Worm (Caenorhabditis elegans) whole organism, midembryonic: ENCODE measurements around the gene F59A6.13.

Experiments
- T22C8.4 ChIP-seq: fragments of 200-800 bp; sonication (Bioruptor generic); IDR thresholded peaks from 2 replicates; pipeline ENCODE4 v1.3.6; 2022; ENCODE audit warnings: missing genetic modification characterization, missing compliant biosample characterization
- flt-1 ChIP-seq: fragments of 200-800 bp; sonication (Bioruptor generic); IDR thresholded peaks from 2 replicates; pipeline ENCODE4 v1.3.6; 2022; ENCODE audit warnings: missing genetic modification characterization, missing compliant biosample characterization
- med-1 ChIP-seq: sonication (generic microtip); optimal IDR thresholded peaks from 2 replicates; lab custom pipeline; 2017; ENCODE audit warnings: missing genetic modification characterization, mild to moderate bottlenecking, missing compliant biosample characterization, antibody characterized with exemption, missing genetic modification reagents; ENCODE audit not compliant: insufficient read depth
- tab-1 ChIP-seq: fragments of 200-800 bp; sonication (Bioruptor generic); IDR thresholded peaks from 2 replicates; pipeline ENCODE4 v1.3.6; 2022; ENCODE audit warnings: missing genetic modification characterization, missing compliant biosample characterization
- ztf-23 ChIP-seq: fragments of 200-800 bp; sonication (Bioruptor generic); IDR thresholded peaks from 2 replicates; pipeline ENCODE4 v1.3.6; 2022; ENCODE audit warnings: missing genetic modification reagents, missing genetic modification characterization, missing compliant biosample characterization
- ztf-29 ChIP-seq: fragments of 200-800 bp; sonication (Bioruptor generic); IDR thresholded peaks from 2 replicates; pipeline ENCODE4 v1.3.6; 2022; ENCODE audit warnings: missing genetic modification reagents, missing genetic modification characterization, missing compliant biosample characterization

DNA sequence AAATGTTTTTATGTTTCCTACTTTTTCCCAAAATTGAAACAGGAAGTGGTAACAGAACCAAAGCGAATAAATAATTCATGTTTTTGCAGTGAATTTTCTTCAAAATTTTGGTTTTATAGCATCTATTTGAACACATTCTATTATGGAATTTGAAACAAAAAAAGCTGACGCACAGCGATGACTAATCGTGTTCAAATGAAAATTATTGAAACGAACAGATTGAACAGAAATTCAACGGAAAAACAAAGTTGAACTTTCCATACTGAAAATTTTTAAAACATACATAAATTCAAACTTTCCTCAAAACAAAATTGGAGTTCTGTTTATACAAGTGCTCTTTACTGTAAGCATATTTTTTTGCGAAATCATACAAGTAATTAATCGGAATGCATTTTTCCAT is 10.6 kb upstream of the F59A6.13 start, which contains the start of gene F59A6.12:
- TF ChIP-seq T22C8.4 (no peak), ztf-29 (GFP tag; lab: Robert Waterston, UW) (no peak), flt-1 (GFP tag; lab: Robert Waterston, UW) (no peak), med-1 (GFP tag; lab: Kevin White, UChicago) (no peak), tab-1 (GFP tag; lab: Robert Waterston, UW) (no peak), ztf-23 (GFP tag; lab: Robert Waterston, UW) (no peak)
